Worm (Caenorhabditis elegans) whole organism, L1 larva: ENCODE results near the gene otpl-2.

Experiments
- Y116A8C.19 ChIP-seq: sonication (generic microtip); optimal IDR thresholded peaks from 2 replicates; lab custom pipeline; 2016; ENCODE audit warnings: missing compliant biosample characterization, missing genetic modification characterization, borderline replicate concordance
- aly-2 ChIP-seq: fragments of 150-350 bp; optimal IDR thresholded peaks from 2 replicates; lab custom pipeline; 2014; ENCODE audit warnings: missing biosample characterization, missing genetic modification characterization
- blmp-1 ChIP-seq: fragments of 150-350 bp; optimal IDR thresholded peaks from 2 replicates; lab custom pipeline; 2014; ENCODE audit warnings: missing biosample characterization, missing genetic modification characterization
- ceh-82 ChIP-seq, 3 experiments: fragments of 150-350 bp in 1 of 3; sonication (generic microtip) in 2 of 3; optimal IDR thresholded peaks; 2 replicates each; lab custom pipeline; 2014 to 2017; ENCODE audit warnings: missing biosample characterization in 3 of 3, missing genetic modification characterization in 3 of 3
- ces-1 ChIP-seq: fragments of 150-350 bp; optimal IDR thresholded peaks from 2 replicates; lab custom pipeline; 2014; ENCODE audit warnings: missing biosample characterization, missing genetic modification reagents, missing genetic modification characterization
- egl-27 ChIP-seq, 2 experiments: fragments of 150-350 bp in 1 of 2; sonication (generic microtip); optimal IDR thresholded peaks; 3 replicates each; lab custom pipeline; 2017 to 2018; ENCODE audit warnings: missing biosample characterization in 2 of 2, missing genetic modification characterization in 2 of 2, missing genetic modification reagents in 2 of 2
- fkh-10 ChIP-seq: sonication (generic microtip); optimal IDR thresholded peaks from 2 replicates; lab custom pipeline; 2017; ENCODE audit warnings: missing biosample characterization, missing genetic modification reagents, missing genetic modification characterization
- lsy-2 ChIP-seq, 2 experiments: fragments of 150-350 bp; optimal IDR thresholded peaks; 2 replicates each; lab custom pipeline; 2014; ENCODE audit warnings: missing biosample characterization in 2 of 2, missing genetic modification characterization in 2 of 2
- nhr-19 ChIP-seq: fragments of 200-800 bp; sonication (Bioruptor generic); conservative IDR thresholded peaks from 2 replicates; pipeline ENCODE4 v1.3.6; 2022; ENCODE audit warnings: missing genetic modification characterization, missing compliant biosample characterization
- nhr-77 ChIP-seq: fragments of 150-350 bp; optimal IDR thresholded peaks from 2 replicates; lab custom pipeline; 2014; ENCODE audit warnings: missing biosample characterization, missing genetic modification characterization
- pax-3 ChIP-seq: fragments of 200-800 bp; sonication (Bioruptor generic); optimal IDR thresholded peaks from 2 replicates; lab custom pipeline; 2018; ENCODE audit warnings: mild to moderate bottlenecking, missing genetic modification characterization, moderate library complexity, missing compliant biosample characterization
- pqm-1 ChIP-seq: sonication (generic microtip); optimal IDR thresholded peaks from 3 replicates; lab custom pipeline; 2017; ENCODE audit warnings: missing biosample characterization, missing genetic modification characterization
- rnt-1 ChIP-seq: sonication (generic microtip); optimal IDR thresholded peaks from 2 replicates; lab custom pipeline; 2016; ENCODE audit warnings: mild to moderate bottlenecking, missing genetic modification characterization, moderate library complexity, missing compliant biosample characterization
- tbx-2 ChIP-seq: sonication (generic microtip); optimal IDR thresholded peaks from 2 replicates; lab custom pipeline; 2016; ENCODE audit warnings: missing genetic modification characterization, missing compliant biosample characterization

DNA sequence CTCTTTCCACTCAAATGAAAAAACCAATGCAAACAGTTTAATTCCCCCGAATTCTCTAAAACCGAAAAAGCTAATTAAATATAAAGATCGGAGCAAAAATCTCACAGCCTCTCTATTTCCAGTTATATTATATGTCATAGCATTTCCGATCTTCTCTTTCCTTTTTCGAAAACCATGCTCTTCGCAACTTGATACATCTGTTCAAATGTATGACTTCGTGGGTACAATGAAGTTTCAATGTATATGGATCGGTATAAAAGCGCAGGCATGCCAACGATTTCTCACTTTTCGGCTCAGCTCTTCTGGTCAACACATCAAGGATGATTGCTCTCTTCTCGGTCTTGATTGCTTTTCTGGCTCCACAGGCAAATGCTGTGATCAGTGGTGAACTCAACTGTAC, 27.4 kb upstream of the otpl-2 start, which contains the start of gene phat-7:
- TF ChIP-seq nhr-77 (tag; lab: Kevin White, UChicago) (no peak), rnt-1 (tag; lab: Kevin White, UChicago) (no peak), blmp-1 (tag; lab: Kevin White, UChicago) (no peak), aly-2 (no peak), fkh-10 (GFP tag; lab: Kevin White, UChicago) (no peak), ceh-82 (tag; optimal IDR thresholded peaks at IDR 0.05; lab: Kevin White, UChicago) (no peak), tbx-2 (tag; lab: Kevin White, UChicago) (no peak), egl-27 (tag; optimal IDR thresholded peaks at IDR 0.05; lab: Kevin White, UChicago) (no peak), lsy-2 (tag; optimal IDR thresholded peaks at IDR 0.05; lab: Kevin White, UChicago) (no peak), pqm-1 (no peak), ces-1 (no peak), Y116A8C.19 (no peak), pax-3 (tag; lab: Kevin White, UChicago) (no peak), nhr-19 (no peak)
